Worm (Caenorhabditis elegans): Measurements from ENCODE around the gene ser-1.

Gene ser-1

ce11 chrX:16609424-16609823, 29.9 kb downstream of the ser-1 start, which contains the start of gene F59C12.3:
Gene F59C12.3 (minus strand): TSS chrX:16609524.
- TF ChIP-seq nhr-19 (GFP tag; conservative IDR thresholded peaks at IDR 0.05): no peak
- no peak for TF ChIP-seq jun-1 (tag; optimal IDR thresholded peaks at IDR 0.05)
- TF ChIP-seq fos-1 (tag; optimal IDR thresholded peaks at IDR 0.05): no peak
- TF ChIP-seq zag-1 (tag; optimal IDR thresholded peaks at IDR 0.05): no peak
- TF ChIP-seq irx-1 (tag; optimal IDR thresholded peaks at IDR 0.05): no peak
- no peak for TF ChIP-seq hlh-17 (GFP tag; optimal IDR thresholded peaks at IDR 0.05; ENCODE audit: borderline replicate concordance)

- peak; percentile 64 for TF ChIP-seq nhr-85 (tag)
- TF ChIP-seq C34B4.2 (tag; optimal IDR thresholded peaks at IDR 0.05): no peak
- TF ChIP-seq lsy-2 (tag; optimal IDR thresholded peaks at IDR 0.05): peak in 1 of 2 experiments; percentile 3
- peak; percentile 56 for TF ChIP-seq snu-23 (GFP tag; optimal IDR thresholded peaks at IDR 0.05)
- TF ChIP-seq ztf-11 (tag; optimal IDR thresholded peaks at IDR 0.05): no peak
- 0 out of 2 replicates have a peak, but pooled peaks have one; percentile 10 for TF ChIP-seq nhr-19 (GFP tag; conservative IDR thresholded peaks at IDR 0.05)
- TF ChIP-seq lin-14 (GFP tag; optimal IDR thresholded peaks at IDR 0.05): peak; percentile 73
- TF ChIP-seq nhr-20 (tag; optimal IDR thresholded peaks at IDR 0.05): peak; percentile 25
- TF ChIP-seq nhr-71 (tag; optimal IDR thresholded peaks at IDR 0.05): peak; percentile 60
- peak; percentile 10 for TF ChIP-seq mep-1 (tag; optimal IDR thresholded peaks at IDR 0.05)
- TF ChIP-seq nhr-47 (tag; optimal IDR thresholded peaks at IDR 0.05): peak; percentile 1
- TF ChIP-seq efl-1 (optimal IDR thresholded peaks at IDR 0.05): no peak
- peak in 1 of 2 experiments; percentile 53 for TF ChIP-seq efl-1 (GFP tag; optimal IDR thresholded peaks at IDR 0.05 in 1 of 2)
- TF ChIP-seq rnt-1 (tag; optimal IDR thresholded peaks at IDR 0.05): peak; percentile 71
- TF ChIP-seq snpc-4 (tag; optimal IDR thresholded peaks at IDR 0.05): no peak
- TF ChIP-seq lin-35 (GFP tag; optimal IDR thresholded peaks at IDR 0.05): peak in 1 of 2 experiments; percentile 18
- TF ChIP-seq sptf-1 (tag; optimal IDR thresholded peaks at IDR 0.05): no peak
Measured at ce11 chrX:16611333-16612043, 31.9 kb downstream of the ser-1 start.

- TF ChIP-seq blmp-1 (tag; optimal IDR thresholded peaks at IDR 0.05) (peak; percentile 65), elt-3 (tag; optimal IDR thresholded peaks at IDR 0.05) (peak in 4 of 6 experiments; percentile 71 to 79 (median 75)), nhr-71 (tag; optimal IDR thresholded peaks at IDR 0.05) (peak; percentile 99), dsc-1 (tag; optimal IDR thresholded peaks at IDR 0.05) (peak; percentile 91), C34B4.2 (tag; optimal IDR thresholded peaks at IDR 0.05) (peak; percentile 40), alr-1 (tag; optimal IDR thresholded peaks at IDR 0.05; ENCODE audit: borderline replicate concordance) (no peak), pax-3 (tag; optimal IDR thresholded peaks at IDR 0.05) (peak; percentile 82), ztf-11 (tag; optimal IDR thresholded peaks at IDR 0.05) (peak in 1 of 2 experiments; percentile 79), unc-86 (tag; optimal IDR thresholded peaks at IDR 0.05) (peak; percentile 94), tlp-1 (tag; optimal IDR thresholded peaks at IDR 0.05) (no peak), mab-9 (GFP tag; IDR thresholded peaks at IDR 0.05) (peak; percentile 62), fkh-8 (tag; optimal IDR thresholded peaks at IDR 0.05) (peak; percentile 97), grh-1 (GFP tag; IDR thresholded peaks at IDR 0.05) (peak; percentile 72), vab-15 (tag; optimal IDR thresholded peaks at IDR 0.05) (peak; percentile 80), snu-23 (GFP tag; optimal IDR thresholded peaks at IDR 0.05) (peak; percentile 98), ceh-82 (tag; optimal IDR thresholded peaks at IDR 0.05) (peak; percentile 89 to 91 (median 89)), C04F5.9 (tag; optimal IDR thresholded peaks at IDR 0.05) (peak; percentile 67), fos-1 (tag; optimal IDR thresholded peaks at IDR 0.05) (peak; percentile 90), aha-1 (tag; optimal IDR thresholded peaks at IDR 0.05) (peak; percentile 78), dpl-1 (GFP tag; optimal IDR thresholded peaks at IDR 0.05) (peak; percentile 19 to 53 (median 24)), fkh-10 (GFP tag; optimal IDR thresholded peaks at IDR 0.05) (peak; percentile 94), nhr-77 (tag; optimal IDR thresholded peaks at IDR 0.05) (peak; percentile 95), nhr-47 (tag; optimal IDR thresholded peaks at IDR 0.05) (peak; percentile 95), hlh-4 (tag; optimal IDR thresholded peaks at IDR 0.05) (no peak), nhr-28 (tag; optimal IDR thresholded peaks at IDR 0.05) (no peak), mep-1 (tag; optimal IDR thresholded peaks at IDR 0.05) (peak; percentile 94), irx-1 (tag; optimal IDR thresholded peaks at IDR 0.05) (peak; percentile 84), lin-15B (tag; optimal IDR thresholded peaks at IDR 0.05) (peak; percentile 42), egl-13 (tag; optimal IDR thresholded peaks at IDR 0.05) (peak; percentile 91), lir-3 (tag; optimal IDR thresholded peaks at IDR 0.05; ENCODE audit: poor library complexity) (peak; percentile 87), lin-14 (GFP tag; optimal IDR thresholded peaks at IDR 0.05) (peak; percentile 99), ces-1 (GFP tag; optimal IDR thresholded peaks at IDR 0.05) (no peak)
Measured at ce11 chrX:16612293-16612946, 32.9 kb downstream of the ser-1 start.
